Worm (Caenorhabditis elegans): ENCODE results near the gene rmd-2.

ce11 chrV:9960376-9960775, 25.7 kb downstream of the rmd-2 start, which contains the start of gene T07C12.10:
- no peak for TF ChIP-seq blmp-1 (tag; optimal IDR thresholded peaks at IDR 0.05)
- TF ChIP-seq ceh-82 (tag; optimal IDR thresholded peaks at IDR 0.05): no peak
- no peak for TF ChIP-seq lsy-2 (tag; optimal IDR thresholded peaks at IDR 0.05)
